Worm (Caenorhabditis elegans) whole organism, L1 larva: Measurements from ENCODE around the gene penr-1.

ENCODE experiments used
- Y116A8C.19 ChIP-seq: sonication (generic microtip); optimal IDR thresholded peaks from 2 replicates; lab custom pipeline; 2016; ENCODE audit warnings: missing compliant biosample characterization, missing genetic modification characterization, borderline replicate concordance
- egl-27 ChIP-seq, 2 experiments: fragments of 150-350 bp in 1 of 2; sonication (generic microtip); optimal IDR thresholded peaks; 3 replicates each; lab custom pipeline; 2017 to 2018; ENCODE audit warnings: missing biosample characterization in 2 of 2, missing genetic modification characterization in 2 of 2, missing genetic modification reagents in 2 of 2
- nhr-28 ChIP-seq: fragments of 150-350 bp; optimal IDR thresholded peaks from 2 replicates; lab custom pipeline; 2014; ENCODE audit warnings: missing biosample characterization, missing genetic modification characterization
- unc-62 ChIP-seq: fragments of 150-350 bp; optimal IDR thresholded peaks from 2 replicates; lab custom pipeline; 2014; ENCODE audit warnings: missing biosample characterization, missing genetic modification reagents, missing genetic modification characterization

ce11 chrV:5269024-5269535 is at the start of gene penr-1:
- no peak for TF ChIP-seq egl-27 (tag; optimal IDR thresholded peaks at IDR 0.05; lab: Kevin White, UChicago)
- no peak for TF ChIP-seq unc-62
- no peak for TF ChIP-seq nhr-28 (tag; lab: Kevin White, UChicago)
- TF ChIP-seq Y116A8C.19 (tag; lab: Kevin White, UChicago) = no peak
